Worm (Caenorhabditis elegans) whole organism, L1 larva: Measurements from ENCODE around the gene K09C6.7.

Experiments used
- F16B12.6 ChIP-seq: fragments of 150-350 bp; optimal IDR thresholded peaks from 2 replicates; lab custom pipeline; 2014; ENCODE audit warnings: missing biosample characterization, missing genetic modification characterization
- aha-1 ChIP-seq: fragments of 150-350 bp; optimal IDR thresholded peaks from 2 replicates; lab custom pipeline; 2014; ENCODE audit warnings: missing biosample characterization, missing genetic modification characterization
- ceh-88 ChIP-seq: fragments of 200-800 bp; sonication (Bioruptor generic); IDR thresholded peaks from 2 replicates; pipeline ENCODE4 v1.3.6; 2022; ENCODE audit warnings: missing genetic modification characterization, missing compliant biosample characterization
- dpl-1 ChIP-seq, 3 experiments: fragments of 150-350 bp in 2 of 3; sonication (generic microtip) in 1 of 3; optimal IDR thresholded peaks; 2 replicates each; lab custom pipeline; 2014 to 2017; ENCODE audit warnings: missing biosample characterization in 3 of 3, missing genetic modification characterization in 3 of 3, missing genetic modification reagents in 3 of 3
- dsc-1 ChIP-seq: sonication (generic microtip); optimal IDR thresholded peaks from 2 replicates; lab custom pipeline; 2016; ENCODE audit warnings: mild to moderate bottlenecking, missing genetic modification characterization, missing compliant biosample characterization
- elt-2 ChIP-seq: sonication (generic microtip); optimal IDR thresholded peaks from 2 replicates; lab custom pipeline; 2016; ENCODE audit warnings: missing genetic modification characterization, mild to moderate bottlenecking, inconsistent platforms, missing compliant biosample characterization, missing genetic modification reagents
- elt-3 ChIP-seq, 6 experiments: fragments of 150-350 bp in 1 of 6; sonication (generic microtip); optimal IDR thresholded peaks; 2 replicates each; lab custom pipeline; 2017 to 2018; ENCODE audit warnings: missing biosample characterization in 6 of 6, missing genetic modification characterization in 6 of 6, inconsistent platforms in 1 of 6
- jun-1 ChIP-seq: fragments of 150-350 bp; optimal IDR thresholded peaks from 2 replicates; lab custom pipeline; 2014; ENCODE audit warnings: missing biosample characterization, missing genetic modification reagents, missing genetic modification characterization
- lin-35 ChIP-seq, 2 experiments: fragments of 150-350 bp; optimal IDR thresholded peaks; 2 replicates each; lab custom pipeline; 2014; ENCODE audit warnings: missing biosample characterization in 2 of 2, missing genetic modification characterization in 2 of 2, missing genetic modification reagents in 2 of 2
- lsy-2 ChIP-seq, 2 experiments: fragments of 150-350 bp; optimal IDR thresholded peaks; 2 replicates each; lab custom pipeline; 2014; ENCODE audit warnings: missing biosample characterization in 2 of 2, missing genetic modification characterization in 2 of 2
- nhr-237 ChIP-seq: fragments of 150-350 bp; optimal IDR thresholded peaks from 2 replicates; lab custom pipeline; 2014; ENCODE audit warnings: missing biosample characterization, missing genetic modification characterization
- nhr-76 ChIP-seq: sonication (generic microtip); optimal IDR thresholded peaks from 2 replicates; lab custom pipeline; 2017; ENCODE audit warnings: missing biosample characterization, missing genetic modification characterization
- zag-1 ChIP-seq: fragments of 150-350 bp; optimal IDR thresholded peaks from 2 replicates; lab custom pipeline; 2014; ENCODE audit warnings: missing biosample characterization, missing genetic modification characterization
- ztf-4 ChIP-seq: fragments of 150-350 bp; optimal IDR thresholded peaks from 2 replicates; lab custom pipeline; 2014; ENCODE audit warnings: missing biosample characterization, missing genetic modification characterization

ce11 chrV:878567-878966 lies 39.7 kb upstream of the K09C6.7 start, which contains the start of gene T02B11.8:
- no peak for TF ChIP-seq F16B12.6 (tag; lab: Kevin White, UChicago)
- TF ChIP-seq elt-2 (tag; lab: Kevin White, UChicago): no peak
- no peak for TF ChIP-seq nhr-237 (tag; lab: Kevin White, UChicago)
- TF ChIP-seq aha-1 (tag; lab: Kevin White, UChicago): no peak
- TF ChIP-seq zag-1 (tag; lab: Kevin White, UChicago): no peak
- TF ChIP-seq nhr-76 (tag; lab: Kevin White, UChicago): no peak
- no peak for TF ChIP-seq ztf-4 (tag; lab: Kevin White, UChicago)
- TF ChIP-seq jun-1: no peak
- no peak for TF ChIP-seq dpl-1 (GFP tag; optimal IDR thresholded peaks at IDR 0.05; lab: Kevin White, UChicago)
- TF ChIP-seq lsy-2 (tag; optimal IDR thresholded peaks at IDR 0.05; lab: Kevin White, UChicago): no peak
- TF ChIP-seq ceh-88: no peak
- TF ChIP-seq lin-35 (GFP tag; optimal IDR thresholded peaks at IDR 0.05; lab: Kevin White, UChicago): no peak
- TF ChIP-seq elt-3 (tag; optimal IDR thresholded peaks at IDR 0.05; lab: Kevin White, UChicago): no peak
- no peak for TF ChIP-seq dsc-1 (tag; lab: Kevin White, UChicago)
